Worm (Caenorhabditis elegans): ENCODE measurements around the gene immt-1.

- TF ChIP-seq unc-62 (GFP tag; optimal IDR thresholded peaks at IDR 0.05 in 1 of 2) (no peak), unc-62 (tag; optimal IDR thresholded peaks at IDR 0.05) (no peak), lir-3 (tag; optimal IDR thresholded peaks at IDR 0.05) (no peak)
These were observed 44.4 kb upstream of the immt-1 start for ce11 chrX:2731416-2731815.

Data from whole organism, L4 larva.